Fruit fly (Drosophila melanogaster) whole organism, embryonic: Measurements from ENCODE around the gene CG14915.

Source experiments
- Asciz ChIP-seq: fragments of 200-800 bp; sonication (Bioruptor generic); optimal IDR thresholded peaks from 2 replicates; lab custom pipeline; 2017; ENCODE audit warnings: missing biosample characterization, mild to moderate bottlenecking, missing genetic modification characterization, missing genetic modification reagents
- Atf-2 ChIP-seq: fragments of 200-800 bp; sonication (Bioruptor generic); optimal IDR thresholded peaks from 2 replicates; lab custom pipeline; 2016; ENCODE audit warnings: missing biosample characterization, missing genetic modification characterization
- CG10267 ChIP-seq: fragments of 200-800 bp; sonication (Bioruptor generic); optimal IDR thresholded peaks from 2 replicates; lab custom pipeline; 2018; ENCODE audit warnings: missing biosample characterization, mild to moderate bottlenecking, missing genetic modification characterization, moderate library complexity
- CG11696 ChIP-seq: fragments of 200-800 bp; sonication (Bioruptor generic); IDR thresholded peaks from 2 replicates; pipeline ENCODE4 v1.3.6; 2022; ENCODE audit warnings: missing biosample characterization, missing genetic modification characterization
- CG13287 ChIP-seq: fragments of 200-800 bp; sonication (Bioruptor generic); IDR thresholded peaks from 2 replicates; pipeline ENCODE4 v1.3.6; 2022; ENCODE audit warnings: missing biosample characterization, missing genetic modification characterization; ENCODE audit not compliant: partially characterized antibody
- CG14014 ChIP-seq: fragments of 200-800 bp; sonication (Bioruptor generic); IDR thresholded peaks from 2 replicates; pipeline ENCODE4 v1.3.6; 2022; ENCODE audit warnings: missing biosample characterization, missing genetic modification characterization
- CG14860 ChIP-seq: fragments of 200-800 bp; sonication (Bioruptor generic); IDR thresholded peaks from 3 replicates; pipeline ENCODE4 v1.3.6; 2022; ENCODE audit warnings: missing biosample characterization, missing genetic modification characterization; ENCODE audit not compliant: partially characterized antibody
- CG14965 ChIP-seq: fragments of 200-800 bp; sonication (Bioruptor generic); optimal IDR thresholded peaks from 2 replicates; lab custom pipeline; 2016; ENCODE audit warnings: missing biosample characterization, missing genetic modification characterization, borderline replicate concordance
- CG15514 ChIP-seq: fragments of 200-800 bp; sonication (Bioruptor generic); optimal IDR thresholded peaks from 3 replicates; lab custom pipeline; 2017; ENCODE audit warnings: missing biosample characterization, missing genetic modification characterization, mild to moderate bottlenecking, moderate library complexity, missing genetic modification reagents
- CG17361 ChIP-seq: fragments of 200-800 bp; sonication (Bioruptor generic); IDR thresholded peaks from 3 replicates; pipeline ENCODE4 v1.3.6; 2022; ENCODE audit warnings: missing biosample characterization, missing genetic modification characterization
- CG18476 ChIP-seq: fragments of 200-800 bp; sonication (Bioruptor generic); optimal IDR thresholded peaks from 2 replicates; lab custom pipeline; 2016; ENCODE audit warnings: missing biosample characterization, mild to moderate bottlenecking, missing genetic modification characterization
- CG30403 ChIP-seq: fragments of 200-800 bp; sonication (Bioruptor generic); optimal IDR thresholded peaks from 3 replicates; lab custom pipeline; 2016; ENCODE audit warnings: missing biosample characterization, missing genetic modification characterization
- CG31388 ChIP-seq: fragments of 200-800 bp; sonication (Bioruptor generic); optimal IDR thresholded peaks from 2 replicates; lab custom pipeline; 2016; ENCODE audit warnings: missing biosample characterization, missing genetic modification characterization
- CG32532 ChIP-seq: fragments of 200-800 bp; sonication (Bioruptor generic); IDR thresholded peaks from 2 replicates; pipeline ENCODE4 v1.3.6; 2022; ENCODE audit warnings: missing biosample characterization, missing genetic modification characterization
- CG3847 ChIP-seq: fragments of 200-800 bp; sonication (Bioruptor generic); IDR thresholded peaks from 2 replicates; pipeline ENCODE4 v1.3.6; 2022; ENCODE audit warnings: missing biosample characterization, missing genetic modification characterization
- CG4328 ChIP-seq: fragments of 200-800 bp; sonication (Bioruptor generic); optimal IDR thresholded peaks from 3 replicates; lab custom pipeline; 2017; ENCODE audit warnings: missing biosample characterization, missing genetic modification reagents, missing genetic modification characterization
- CG5180 ChIP-seq: fragments of 200-800 bp; sonication (Bioruptor generic); optimal IDR thresholded peaks from 3 replicates; lab custom pipeline; 2017; ENCODE audit warnings: missing biosample characterization, missing genetic modification characterization, mild to moderate bottlenecking, moderate library complexity, missing genetic modification reagents
- CG6791 ChIP-seq: fragments of 200-800 bp; sonication (Bioruptor generic); IDR thresholded peaks from 3 replicates; pipeline ENCODE4 v1.3.6; 2022; ENCODE audit warnings: missing biosample characterization, missing genetic modification characterization; ENCODE audit not compliant: partially characterized antibody
- CG7963 ChIP-seq: fragments of 200-800 bp; sonication (Bioruptor generic); IDR thresholded peaks from 3 replicates; pipeline ENCODE4 v1.3.6; 2022; ENCODE audit warnings: missing biosample characterization, missing genetic modification characterization; ENCODE audit not compliant: partially characterized antibody
- Camta ChIP-seq: fragments of 200-800 bp; sonication (Bioruptor generic); optimal IDR thresholded peaks from 2 replicates; lab custom pipeline; 2016; ENCODE audit warnings: missing biosample characterization, missing genetic modification characterization
- CoRest ChIP-seq: fragments of 200-800 bp; sonication (Bioruptor generic); optimal IDR thresholded peaks from 3 replicates; lab custom pipeline; 2018; ENCODE audit warnings: missing biosample characterization, mild to moderate bottlenecking, missing genetic modification characterization, moderate library complexity
- Dad ChIP-seq: fragments of 200-800 bp; sonication (Bioruptor generic); optimal IDR thresholded peaks from 3 replicates; lab custom pipeline; 2016; ENCODE audit warnings: missing biosample characterization, missing genetic modification characterization
- Fer1 ChIP-seq: fragments of 200-800 bp; sonication (Bioruptor generic); optimal IDR thresholded peaks from 2 replicates; lab custom pipeline; 2017; ENCODE audit warnings: missing biosample characterization, mild to moderate bottlenecking, missing genetic modification characterization
- HLH4C ChIP-seq: fragments of 200-800 bp; sonication (Bioruptor generic); IDR thresholded peaks from 3 replicates; pipeline ENCODE4 v1.3.6; 2022; ENCODE audit warnings: missing biosample characterization, missing genetic modification characterization; ENCODE audit not compliant: partially characterized antibody
- Mes4 ChIP-seq: fragments of 200-800 bp; sonication (Bioruptor generic); optimal IDR thresholded peaks from 2 replicates; lab custom pipeline; 2016; ENCODE audit warnings: missing biosample characterization, missing genetic modification characterization
- Opbp ChIP-seq: fragments of 200-800 bp; sonication (Bioruptor generic); IDR thresholded peaks from 3 replicates; pipeline ENCODE4 v1.3.6; 2022; ENCODE audit warnings: missing biosample characterization, missing genetic modification characterization; ENCODE audit not compliant: partially characterized antibody
- Sry-β ChIP-seq: fragments of 200-800 bp; sonication (Bioruptor generic); optimal IDR thresholded peaks from 2 replicates; lab custom pipeline; 2018; ENCODE audit warnings: missing biosample characterization, mild to moderate bottlenecking, missing genetic modification characterization, moderate library complexity
- amos ChIP-seq: fragments of 200-800 bp; sonication (Bioruptor generic); IDR thresholded peaks from 2 replicates; pipeline ENCODE4 v1.3.6; 2022; ENCODE audit warnings: missing biosample characterization, missing genetic modification characterization; ENCODE audit not compliant: partially characterized antibody
- ci ChIP-seq: fragments of 200-800 bp; sonication (Bioruptor generic); IDR thresholded peaks from 3 replicates; pipeline ENCODE4 v1.3.6; 2022; ENCODE audit warnings: missing biosample characterization, missing genetic modification characterization
- crp ChIP-seq, 2 experiments: fragments of 200-800 bp; sonication (Bioruptor generic); optimal IDR thresholded peaks; 2 replicates in 1 of 2; 3 replicates in 1 of 2; lab custom pipeline; 2017; ENCODE audit warnings: missing biosample characterization in 2 of 2, missing genetic modification characterization in 2 of 2, mild to moderate bottlenecking in 1 of 2, moderate library complexity in 1 of 2
- fd64A ChIP-seq: fragments of 200-800 bp; sonication (Bioruptor generic); optimal IDR thresholded peaks from 3 replicates; lab custom pipeline; 2018; ENCODE audit warnings: missing biosample characterization, mild to moderate bottlenecking, missing genetic modification characterization
- hb ChIP-seq: fragments of 200-800 bp; sonication (Bioruptor generic); IDR thresholded peaks from 3 replicates; pipeline ENCODE4 v1.3.6; 2022; ENCODE audit warnings: missing biosample characterization, missing genetic modification characterization; ENCODE audit not compliant: partially characterized antibody
- hbn ChIP-seq: fragments of 200-800 bp; sonication (Bioruptor generic); IDR thresholded peaks from 2 replicates; pipeline ENCODE4 v1.3.6; 2022; ENCODE audit warnings: missing biosample characterization, missing genetic modification characterization; ENCODE audit not compliant: partially characterized antibody
- ken ChIP-seq: fragments of 200-800 bp; sonication (Bioruptor generic); IDR thresholded peaks from 3 replicates; pipeline ENCODE4 v1.3.6; 2022; ENCODE audit warnings: missing biosample characterization, missing genetic modification characterization
- knrl ChIP-seq: fragments of 200-800 bp; sonication (Bioruptor generic); IDR thresholded peaks from 3 replicates; pipeline ENCODE4 v1.3.6; 2022; ENCODE audit warnings: missing biosample characterization, missing genetic modification characterization; ENCODE audit not compliant: partially characterized antibody
- nerfin-2 ChIP-seq: fragments of 200-800 bp; sonication (Bioruptor generic); IDR thresholded peaks from 2 replicates; pipeline ENCODE4 v1.3.6; 2022; ENCODE audit warnings: missing biosample characterization, missing genetic modification characterization; ENCODE audit not compliant: partially characterized antibody
- nmo ChIP-seq: fragments of 200-800 bp; sonication (Bioruptor generic); optimal IDR thresholded peaks from 2 replicates; lab custom pipeline; 2018; ENCODE audit warnings: missing biosample characterization, mild to moderate bottlenecking, missing genetic modification characterization, moderate library complexity
- nom ChIP-seq: fragments of 200-800 bp; sonication (Bioruptor generic); optimal IDR thresholded peaks from 2 replicates; lab custom pipeline; 2017; ENCODE audit warnings: missing biosample characterization, missing genetic modification characterization, mild to moderate bottlenecking, moderate library complexity, missing genetic modification reagents
- peb ChIP-seq: fragments of 200-800 bp; sonication (Bioruptor generic); IDR thresholded peaks from 2 replicates; pipeline ENCODE4 v1.3.6; 2022; ENCODE audit warnings: missing biosample characterization, missing genetic modification characterization
- pfk ChIP-seq: fragments of 200-800 bp; sonication (Bioruptor generic); optimal IDR thresholded peaks from 2 replicates; lab custom pipeline; 2018; ENCODE audit warnings: missing biosample characterization, mild to moderate bottlenecking, missing genetic modification characterization, moderate library complexity
- sens ChIP-seq: fragments of 200-800 bp; sonication (Bioruptor generic); peaks from one replicate; lab custom pipeline; 2016; ENCODE audit warnings: missing biosample characterization, missing genetic modification characterization
- sna ChIP-seq: fragments of 200-800 bp; sonication (Bioruptor generic); IDR thresholded peaks from 2 replicates; pipeline ENCODE4 v1.3.6; 2022; ENCODE audit warnings: missing biosample characterization, missing genetic modification characterization; ENCODE audit not compliant: partially characterized antibody
- usp ChIP-seq: fragments of >200 bp; optimal IDR thresholded peaks from 2 replicates; lab custom pipeline; 2017; ENCODE audit warnings: missing biosample characterization, missing genetic modification characterization
- vnd ChIP-seq: fragments of 200-800 bp; sonication (Bioruptor generic); IDR thresholded peaks from 3 replicates; pipeline ENCODE4 v1.3.6; 2022; ENCODE audit warnings: missing biosample characterization, missing genetic modification characterization; ENCODE audit not compliant: partially characterized antibody
- wek ChIP-seq: fragments of 200-800 bp; sonication (Bioruptor generic); optimal IDR thresholded peaks from 3 replicates; lab custom pipeline; 2018; ENCODE audit warnings: missing biosample characterization, mild to moderate bottlenecking, missing genetic modification characterization, moderate library complexity

Gene CG14915

dm6 chr2L:11119966-11120517, 49.2 kb downstream of the CG14915 start, which contains the start of gene CG6230 (continued):
- TF ChIP-seq CG10267 (tag; lab: Kevin White, UChicago) (peak; percentile 92), CG3847 (GFP tag; lab: Robert Waterston, UW) (no peak), Mes4 (GFP tag; lab: Kevin White, UChicago) (no peak), Sry-β (GFP tag; lab: Kevin White, UChicago) (no peak), CG6791 (GFP tag; lab: Robert Waterston, UW) (peak; percentile 68; the same call in 2 of the 3 replicates), CG18476 (no peak), ken (GFP tag; lab: Robert Waterston, UW) (no peak), CG31388 (no peak), peb (GFP tag; lab: Robert Waterston, UW) (no peak), hbn (GFP tag; lab: Robert Waterston, UW) (peak; percentile 55; the same call in 1 of the 2 replicates), CG5180 (GFP tag; lab: Kevin White, UChicago) (no peak), nerfin-2 (GFP tag; lab: Robert Waterston, UW) (peak; percentile 70), pfk (GFP tag; lab: Kevin White, UChicago) (no peak), Atf-2 (GFP tag; lab: Kevin White, UChicago) (no peak), CG30403 (GFP tag; lab: Kevin White, UChicago) (no peak), HLH4C (GFP tag; lab: Robert Waterston, UW) (peak; percentile 63), CG11696 (GFP tag; lab: Robert Waterston, UW) (no peak), vnd (GFP tag; lab: Robert Waterston, UW) (no peak), Camta (GFP tag; lab: Kevin White, UChicago) (no peak), nom (no peak), Opbp (GFP tag; lab: Robert Waterston, UW) (peak; percentile 67; the same call in 2 of the 3 replicates), knrl (GFP tag; lab: Robert Waterston, UW) (peak; percentile 61; the same call in 2 of the 3 replicates), wek (GFP tag; lab: Kevin White, UChicago) (no peak), sens (GFP tag; lab: Kevin White, UChicago) (peak; percentile 27), Asciz (no peak), CG4328 (GFP tag; lab: Kevin White, UChicago) (no peak), CG15514 (GFP tag; lab: Kevin White, UChicago) (peak; percentile 16), Dad (GFP tag; lab: Kevin White, UChicago) (no peak), CG14965 (GFP tag; lab: Kevin White, UChicago) (no peak), hb (GFP tag; lab: Robert Waterston, UW) (no peak), ci (GFP tag; lab: Robert Waterston, UW) (peak; percentile 30; the same call in 1 of the 3 replicates), CoRest (tag; lab: Kevin White, UChicago) (no peak), usp (no peak), CG32532 (GFP tag; lab: Robert Waterston, UW) (no peak), CG14860 (peak; percentile 26; the same call in 1 of the 3 replicates), CG17361 (GFP tag; lab: Robert Waterston, UW) (no peak), crp (GFP tag; optimal IDR thresholded peaks at IDR 0.05; lab: Kevin White, UChicago) (peak; percentile 31 to 91), sna (peak; percentile 60), CG14014 (no peak), CG7963 (GFP tag; lab: Robert Waterston, UW) (peak; percentile 11; the same call in 1 of the 3 replicates), fd64A (no peak), CG13287 (GFP tag; lab: Robert Waterston, UW) (peak; percentile 77), Fer1 (no peak), amos (peak; percentile 71), nmo (GFP tag; lab: Kevin White, UChicago) (peak; percentile 9)
- TF ChIP-seq, all 482 proteins: peak for 49
